Worm (Caenorhabditis elegans) whole organism, mixed stage, embryonic: ENCODE results near the gene T20F7.3.

ENCODE experiments used
- M03D4.4 ChIP-seq: sonication (generic microtip); optimal IDR thresholded peaks from 2 replicates; lab custom pipeline; 2017; ENCODE audit warnings: mild to moderate bottlenecking, missing genetic modification characterization, missing compliant biosample characterization
- bed-3 ChIP-seq: fragments of 200-800 bp; sonication (Bioruptor generic); optimal IDR thresholded peaks from 3 replicates; lab custom pipeline; 2018; ENCODE audit warnings: mild to moderate bottlenecking, missing genetic modification characterization, moderate library complexity, missing compliant biosample characterization
- blmp-1 ChIP-seq: fragments of 150-350 bp; optimal IDR thresholded peaks from 2 replicates; lab custom pipeline; 2014; ENCODE audit warnings: missing biosample characterization, missing genetic modification characterization
- ceh-39 ChIP-seq: fragments of 150-350 bp; optimal IDR thresholded peaks from 2 replicates; lab custom pipeline; 2014; ENCODE audit warnings: missing biosample characterization, missing genetic modification characterization
- ceh-83 ChIP-seq: fragments of 200-800 bp; sonication (Bioruptor generic); optimal IDR thresholded peaks from 2 replicates; lab custom pipeline; 2018; ENCODE audit warnings: mild to moderate bottlenecking, missing genetic modification characterization, missing compliant biosample characterization
- ces-1 ChIP-seq: fragments of 150-350 bp; optimal IDR thresholded peaks from 2 replicates; lab custom pipeline; 2014; ENCODE audit warnings: missing biosample characterization, missing genetic modification reagents, missing genetic modification characterization
- cnd-1 ChIP-seq: fragments of 200-800 bp; sonication (Bioruptor generic); optimal IDR thresholded peaks from 2 replicates; lab custom pipeline; 2018; ENCODE audit warnings: mild to moderate bottlenecking, missing genetic modification characterization, missing compliant biosample characterization
- drap-1 ChIP-seq: fragments of 200-800 bp; sonication (Bioruptor generic); optimal IDR thresholded peaks from 3 replicates; lab custom pipeline; 2018; ENCODE audit warnings: mild to moderate bottlenecking, missing genetic modification characterization, missing compliant biosample characterization
- elt-1 ChIP-seq: sonication (generic microtip); optimal IDR thresholded peaks from 2 replicates; lab custom pipeline; 2017; ENCODE audit warnings: missing genetic modification characterization, mild to moderate bottlenecking, missing compliant biosample characterization, antibody characterized with exemption, moderate library complexity, borderline replicate concordance; ENCODE audit not compliant: insufficient read depth
- elt-3 ChIP-seq: fragments of 150-350 bp; optimal IDR thresholded peaks from 2 replicates; lab custom pipeline; 2014; ENCODE audit warnings: missing biosample characterization, missing genetic modification characterization
- flh-1 ChIP-seq: fragments of 200-800 bp; sonication (Bioruptor generic); optimal IDR thresholded peaks from 2 replicates; lab custom pipeline; 2018; ENCODE audit warnings: mild to moderate bottlenecking, missing genetic modification characterization, moderate library complexity, missing compliant biosample characterization
- ham-2 ChIP-seq: fragments of 200-800 bp; sonication (Bioruptor generic); optimal IDR thresholded peaks from 2 replicates; lab custom pipeline; 2018; ENCODE audit warnings: mild to moderate bottlenecking, missing genetic modification characterization, missing compliant biosample characterization
- hlh-1 ChIP-seq: fragments of 150-350 bp; optimal IDR thresholded peaks from 2 replicates; lab custom pipeline; 2014; ENCODE audit warnings: missing biosample characterization, missing genetic modification reagents, missing genetic modification characterization
- lin-13 ChIP-seq: fragments of 150-350 bp; optimal IDR thresholded peaks from 2 replicates; lab custom pipeline; 2014; ENCODE audit warnings: missing biosample characterization, missing genetic modification characterization
- lin-32 ChIP-seq: fragments of 200-800 bp; sonication (Bioruptor generic); optimal IDR thresholded peaks from 2 replicates; lab custom pipeline; 2018; ENCODE audit warnings: mild to moderate bottlenecking, missing genetic modification characterization, missing compliant biosample characterization
- lsy-2 ChIP-seq: fragments of 150-350 bp; optimal IDR thresholded peaks from 2 replicates; lab custom pipeline; 2014; ENCODE audit warnings: missing biosample characterization, missing genetic modification characterization
- mab-5 ChIP-seq: fragments of 150-350 bp; optimal IDR thresholded peaks from 2 replicates; lab custom pipeline; 2014; ENCODE audit warnings: missing biosample characterization, missing genetic modification characterization
- mep-1 ChIP-seq: fragments of 150-350 bp; optimal IDR thresholded peaks from 2 replicates; lab custom pipeline; 2017; ENCODE audit warnings: missing biosample characterization, missing genetic modification reagents, missing genetic modification characterization, inconsistent platforms
- nhr-12 ChIP-seq: fragments of 150-350 bp; optimal IDR thresholded peaks from 2 replicates; lab custom pipeline; 2014; ENCODE audit warnings: missing biosample characterization, missing genetic modification characterization
- nhr-2 ChIP-seq: fragments of 150-350 bp; optimal IDR thresholded peaks from 2 replicates; lab custom pipeline; 2014; ENCODE audit warnings: missing biosample characterization, missing genetic modification characterization
- nhr-237 ChIP-seq: fragments of 150-350 bp; optimal IDR thresholded peaks from 2 replicates; lab custom pipeline; 2014; ENCODE audit warnings: missing biosample characterization, missing genetic modification characterization
- nhr-28 ChIP-seq: fragments of 150-350 bp; optimal IDR thresholded peaks from 2 replicates; lab custom pipeline; 2014; ENCODE audit warnings: missing biosample characterization, missing genetic modification characterization
- pha-4 ChIP-seq: fragments of 150-350 bp; optimal IDR thresholded peaks from 2 replicates; lab custom pipeline; 2018; ENCODE audit warnings: missing biosample characterization, missing genetic modification reagents, missing genetic modification characterization
- sem-2 ChIP-seq: fragments of 200-800 bp; sonication (Bioruptor generic); optimal IDR thresholded peaks from 2 replicates; lab custom pipeline; 2018; ENCODE audit warnings: mild to moderate bottlenecking, missing genetic modification characterization, missing compliant biosample characterization
- snpc-4 ChIP-seq: fragments of 150-350 bp; optimal IDR thresholded peaks from 2 replicates; lab custom pipeline; 2014; ENCODE audit warnings: missing biosample characterization, missing genetic modification characterization
- sptf-1 ChIP-seq: sonication (generic microtip); optimal IDR thresholded peaks from 2 replicates; lab custom pipeline; 2017; ENCODE audit warnings: mild to moderate bottlenecking, missing genetic modification characterization, moderate library complexity, missing compliant biosample characterization
- unc-120 ChIP-seq: sonication (generic microtip); optimal IDR thresholded peaks from 2 replicates; lab custom pipeline; 2017; ENCODE audit warnings: missing genetic modification characterization, missing compliant biosample characterization; ENCODE audit not compliant: poor library complexity, severe bottlenecking
- unc-39 ChIP-seq: fragments of 150-350 bp; optimal IDR thresholded peaks from 2 replicates; lab custom pipeline; 2014; ENCODE audit warnings: missing biosample characterization, missing genetic modification characterization
- unc-62 ChIP-seq: fragments of 150-350 bp; optimal IDR thresholded peaks from 2 replicates; lab custom pipeline; 2014; ENCODE audit warnings: missing biosample characterization, missing genetic modification reagents, missing genetic modification characterization
- zip-8 ChIP-seq: fragments of 150-350 bp; optimal IDR thresholded peaks from 2 replicates; lab custom pipeline; 2014; ENCODE audit warnings: missing biosample characterization, missing genetic modification characterization
- ztf-11 ChIP-seq: fragments of 150-350 bp; optimal IDR thresholded peaks from 2 replicates; lab custom pipeline; 2014; ENCODE audit warnings: missing biosample characterization, missing genetic modification characterization

T20F7.3 gene

DNA sequence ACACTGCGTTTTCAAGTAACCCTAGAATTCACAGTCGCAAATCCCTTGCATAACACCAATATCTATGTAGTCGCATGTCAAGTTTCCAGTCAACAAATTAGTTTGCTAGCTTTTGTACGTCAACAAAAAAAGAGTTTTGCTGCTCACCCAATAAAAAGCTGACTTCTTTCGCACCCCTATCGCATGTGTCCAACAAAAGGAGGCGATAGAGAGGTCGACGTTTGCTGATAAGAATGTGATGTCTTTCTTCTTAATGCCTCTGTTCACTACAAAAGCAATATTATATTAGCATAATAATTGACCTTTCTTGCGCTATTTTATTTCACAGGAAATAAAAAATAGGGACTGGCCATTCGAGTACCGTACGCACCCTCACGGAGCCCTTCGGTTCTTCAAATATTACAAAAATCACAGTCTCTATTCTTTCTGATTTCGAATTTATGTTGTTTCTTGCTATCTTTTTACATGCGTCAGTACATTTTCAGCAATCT lies at the start of gene T20F7.3:
Gene T20F7.3 (plus strand): TSS at position 441 of the 491 bp plus-strand sequence.
- TF ChIP-seq nhr-12 (tag; lab: Kevin White, UChicago) (no peak), ztf-11 (tag; lab: Kevin White, UChicago) (no peak)

DNA sequence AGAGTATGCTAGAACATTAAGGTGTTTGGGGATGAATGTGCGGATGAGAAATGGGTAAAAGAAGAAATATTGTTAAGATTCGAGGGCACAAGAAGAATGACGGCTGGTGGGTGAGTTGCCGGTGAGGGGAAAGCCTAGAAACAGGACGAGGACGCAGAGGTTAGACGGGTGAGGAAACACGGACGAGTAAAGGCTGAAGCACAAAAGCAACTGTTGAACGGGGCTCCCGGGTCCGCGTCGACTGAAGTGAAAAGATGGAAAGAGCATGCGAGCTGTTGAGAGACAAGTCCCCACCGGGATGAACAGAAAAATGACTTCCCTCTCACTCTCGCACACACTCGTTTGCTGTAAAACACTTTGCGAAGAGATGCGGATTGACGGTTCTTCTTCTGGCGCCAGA lies 48.2 kb upstream of the T20F7.3 start:
- no peak for TF ChIP-seq nhr-28 (tag; lab: Kevin White, UChicago)
- TF ChIP-seq ham-2 (GFP tag; lab: Kevin White, UChicago) = no peak
- TF ChIP-seq sptf-1 (tag; lab: Kevin White, UChicago) = no peak
- no peak for TF ChIP-seq lsy-2 (tag; lab: Kevin White, UChicago)
- TF ChIP-seq unc-120 (tag; lab: Kevin White, UChicago) = peak; percentile 76
- TF ChIP-seq elt-1 (tag; lab: Kevin White, UChicago) = no peak
- no peak for TF ChIP-seq ztf-11 (tag; lab: Kevin White, UChicago)
- TF ChIP-seq nhr-12 (tag; lab: Kevin White, UChicago) = no peak
- TF ChIP-seq blmp-1 (tag; lab: Kevin White, UChicago) = no peak
- peak; percentile 0 for TF ChIP-seq unc-62 (GFP tag; lab: Kevin White, UChicago)
- no peak for TF ChIP-seq bed-3
- TF ChIP-seq lin-13 (tag; lab: Kevin White, UChicago) = no peak
- TF ChIP-seq ceh-39 (tag; lab: Kevin White, UChicago) = no peak
- no peak for TF ChIP-seq elt-3 (tag; lab: Kevin White, UChicago)
- peak; percentile 16 for TF ChIP-seq hlh-1 (tag; lab: Kevin White, UChicago)
- no peak for TF ChIP-seq pha-4 (tag; lab: Kevin White, UChicago)
- no peak for TF ChIP-seq ceh-83 (GFP tag; lab: Kevin White, UChicago)
- no peak for TF ChIP-seq mab-5
- TF ChIP-seq nhr-237 (tag; lab: Kevin White, UChicago) = no peak
- no peak for TF ChIP-seq lin-32 (GFP tag; lab: Kevin White, UChicago)
- no peak for TF ChIP-seq zip-8 (tag; lab: Kevin White, UChicago)
- no peak for TF ChIP-seq snpc-4

DNA sequence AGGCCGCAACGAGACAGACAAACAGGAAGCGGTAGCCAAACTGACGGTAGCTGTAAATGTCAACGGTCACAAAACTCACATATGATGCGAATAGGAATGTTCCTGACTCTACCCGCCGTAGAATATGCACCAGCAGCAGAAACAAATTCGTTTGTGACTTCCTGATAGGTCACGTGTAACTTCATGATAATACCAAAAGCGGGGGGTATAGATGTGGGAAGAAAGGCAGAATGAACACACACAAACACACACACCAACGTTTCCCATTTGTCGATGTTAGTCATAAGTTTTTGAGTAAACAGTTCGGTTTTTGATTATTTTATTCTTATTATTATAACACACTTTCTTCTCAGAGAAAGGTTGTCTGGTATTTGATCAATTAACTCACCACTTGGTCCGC lies 47.0 kb upstream of the T20F7.3 start:
- no peak for TF ChIP-seq flh-1 (GFP tag; lab: Kevin White, UChicago)
- TF ChIP-seq lsy-2 (tag; lab: Kevin White, UChicago) = no peak
- no peak for TF ChIP-seq M03D4.4 (tag; lab: Kevin White, UChicago)
- no peak for TF ChIP-seq nhr-28 (tag; lab: Kevin White, UChicago)
- no peak for TF ChIP-seq mab-5
- no peak for TF ChIP-seq sptf-1 (tag; lab: Kevin White, UChicago)
- no peak for TF ChIP-seq ceh-39 (tag; lab: Kevin White, UChicago)
- TF ChIP-seq unc-39 = no peak
- no peak for TF ChIP-seq ces-1
- no peak for TF ChIP-seq elt-1 (tag; lab: Kevin White, UChicago)
- no peak for TF ChIP-seq pha-4 (tag; lab: Kevin White, UChicago)
- TF ChIP-seq cnd-1 = no peak
- no peak for TF ChIP-seq drap-1
- TF ChIP-seq nhr-2 (tag; lab: Kevin White, UChicago) = no peak
- TF ChIP-seq hlh-1 (tag; lab: Kevin White, UChicago) = no peak
- no peak for TF ChIP-seq ceh-83 (GFP tag; lab: Kevin White, UChicago)
- TF ChIP-seq ztf-11 (tag; lab: Kevin White, UChicago) = no peak
- TF ChIP-seq blmp-1 (tag; lab: Kevin White, UChicago) = no peak
- TF ChIP-seq elt-3 (tag; lab: Kevin White, UChicago) = no peak
- TF ChIP-seq lin-13 (tag; lab: Kevin White, UChicago) = no peak
- TF ChIP-seq, all 35 proteins: peak for 0

DNA sequence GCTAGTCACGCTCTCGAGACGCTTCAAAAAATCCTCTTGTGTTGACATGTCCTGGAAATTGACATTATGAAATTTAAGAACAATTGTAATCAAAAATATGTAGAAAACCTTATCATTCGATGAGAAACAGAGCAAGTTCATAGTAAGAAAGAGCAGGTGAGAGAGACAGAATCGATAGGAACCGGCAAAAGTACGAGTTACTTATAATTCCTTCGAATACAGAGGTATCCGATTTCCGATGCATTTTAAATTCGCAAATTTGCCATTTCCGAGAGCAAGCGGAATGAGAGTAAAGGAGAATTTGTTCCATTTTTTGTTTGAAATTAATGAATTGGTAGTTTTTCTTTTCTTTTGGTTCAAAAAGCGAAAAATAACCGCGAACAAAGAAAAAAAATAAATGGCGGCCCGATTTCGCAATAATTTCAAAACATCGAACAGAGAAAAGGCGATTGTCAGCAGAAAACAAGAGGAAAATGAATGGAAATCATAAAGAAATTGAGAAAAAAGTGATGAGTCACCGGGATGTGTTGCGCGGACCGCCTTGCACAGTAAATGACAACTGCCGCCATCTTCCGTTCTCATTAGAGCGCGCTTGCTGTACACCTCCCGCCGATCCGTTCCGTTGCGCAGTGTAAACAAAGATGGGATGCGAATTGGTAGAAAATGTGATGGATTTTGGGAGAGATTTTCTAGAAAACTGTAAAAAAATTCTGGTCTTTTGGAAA lies 46.4 kb upstream of the T20F7.3 start, which contains the start of gene cas-1:
Gene cas-1 (minus strand): TSS at position 51 of the 725 bp plus-strand sequence.
- peak; percentile 56 for TF ChIP-seq mep-1
- TF ChIP-seq sptf-1 (tag; lab: Kevin White, UChicago) = no peak
- TF ChIP-seq hlh-1 (tag; lab: Kevin White, UChicago) = peak; percentile 84
- peak; percentile 81 for TF ChIP-seq pha-4 (tag; lab: Kevin White, UChicago)
- TF ChIP-seq ham-2 (GFP tag; lab: Kevin White, UChicago) = no peak
- no peak for TF ChIP-seq elt-1 (tag; lab: Kevin White, UChicago)
- no peak for TF ChIP-seq sem-2 (GFP tag; lab: Kevin White, UChicago)
- no peak for TF ChIP-seq nhr-2 (tag; lab: Kevin White, UChicago)
- peak; percentile 70 for TF ChIP-seq lin-13 (tag; lab: Kevin White, UChicago)
- TF ChIP-seq, all 35 proteins: peak for 4
